Worm (Caenorhabditis elegans) whole organism, late embryonic: ENCODE results near the gene T10D4.14.
"Not testable (repeated sequence)": the region's sequence is repeated elsewhere in the genome, so short reads cannot be mapped to it uniquely, and the experiment has no call there.

Experiments
- C08G9.2 ChIP-seq: sonication (generic microtip); optimal IDR thresholded peaks from 2 replicates; lab custom pipeline; 2016; ENCODE audit warnings: mild to moderate bottlenecking, missing genetic modification characterization, moderate library complexity, missing compliant biosample characterization
- C38D4.7 ChIP-seq: fragments of 200-800 bp; sonication (Bioruptor generic); optimal IDR thresholded peaks from 2 replicates; lab custom pipeline; 2018; ENCODE audit warnings: mild to moderate bottlenecking, missing genetic modification characterization, moderate library complexity, missing compliant biosample characterization
- K02D7.2 ChIP-seq: sonication (generic microtip); optimal IDR thresholded peaks from 2 replicates; lab custom pipeline; 2017; ENCODE audit warnings: mild to moderate bottlenecking, missing genetic modification characterization, missing compliant biosample characterization
- K09A11.1 ChIP-seq: sonication (generic microtip); optimal IDR thresholded peaks from 2 replicates; lab custom pipeline; 2017; ENCODE audit warnings: antibody characterized with exemption, mild to moderate bottlenecking, missing genetic modification characterization, missing compliant biosample characterization; ENCODE audit not compliant: insufficient read depth
- T23F11.4 ChIP-seq: fragments of 200-800 bp; sonication (Bioruptor generic); optimal IDR thresholded peaks from 2 replicates; lab custom pipeline; 2018; ENCODE audit warnings: mild to moderate bottlenecking, missing genetic modification characterization, missing compliant biosample characterization
- ahr-1 ChIP-seq: sonication (generic microtip); optimal IDR thresholded peaks from 2 replicates; lab custom pipeline; 2016; ENCODE audit warnings: missing genetic modification characterization, missing compliant biosample characterization
- ama-1 ChIP-seq: fragments of 150-350 bp; optimal IDR thresholded peaks from 2 replicates; lab custom pipeline; 2014
- ceh-19 ChIP-seq: fragments of 200-800 bp; sonication (Bioruptor generic); optimal IDR thresholded peaks from 2 replicates; lab custom pipeline; 2018; ENCODE audit warnings: mild to moderate bottlenecking, missing genetic modification characterization, missing compliant biosample characterization
- ceh-2 ChIP-seq: sonication (generic microtip); optimal IDR thresholded peaks from 2 replicates; lab custom pipeline; 2016; ENCODE audit warnings: missing genotype, missing genetic modification characterization, missing compliant biosample characterization
- ceh-22 ChIP-seq: sonication (generic microtip); optimal IDR thresholded peaks from 2 replicates; lab custom pipeline; 2017; ENCODE audit warnings: missing biosample characterization, missing genetic modification characterization
- ceh-31 ChIP-seq: sonication (generic microtip); optimal IDR thresholded peaks from 2 replicates; lab custom pipeline; 2016; ENCODE audit warnings: missing genetic modification characterization, missing compliant biosample characterization
- ceh-34 ChIP-seq: sonication (generic microtip); optimal IDR thresholded peaks from 2 replicates; lab custom pipeline; 2016; ENCODE audit warnings: mild to moderate bottlenecking, missing genetic modification characterization, missing compliant biosample characterization
- ceh-45 ChIP-seq: fragments of 200-800 bp; sonication (Bioruptor generic); IDR thresholded peaks from 2 replicates; pipeline ENCODE4 v1.3.6; 2022; ENCODE audit warnings: missing genetic modification reagents, missing genetic modification characterization, missing compliant biosample characterization
- che-1 ChIP-seq: sonication (generic microtip); optimal IDR thresholded peaks from 2 replicates; lab custom pipeline; 2016; ENCODE audit warnings: mild to moderate bottlenecking, missing genetic modification characterization, missing compliant biosample characterization
- dve-1 ChIP-seq: sonication (generic microtip); optimal IDR thresholded peaks from 2 replicates; lab custom pipeline; 2017; ENCODE audit warnings: antibody characterized with exemption, mild to moderate bottlenecking, missing genetic modification characterization, missing compliant biosample characterization
- elt-2 ChIP-seq: sonication (generic microtip); optimal IDR thresholded peaks from 2 replicates; lab custom pipeline; 2016; ENCODE audit warnings: missing genetic modification reagents, missing genetic modification characterization, missing compliant biosample characterization
- ets-4 ChIP-seq: sonication (generic microtip); optimal IDR thresholded peaks from 2 replicates; lab custom pipeline; 2016; ENCODE audit warnings: missing genetic modification characterization, missing compliant biosample characterization
- eyg-1 ChIP-seq: sonication (generic microtip); optimal IDR thresholded peaks from 2 replicates; lab custom pipeline; 2016; ENCODE audit warnings: missing genotype, missing genetic modification characterization, missing compliant biosample characterization
- fkh-10 ChIP-seq: fragments of 150-350 bp; optimal IDR thresholded peaks from 2 replicates; lab custom pipeline; 2014; ENCODE audit warnings: missing biosample characterization, missing genetic modification reagents, missing genetic modification characterization
- gmeb-2 ChIP-seq: sonication (generic microtip); optimal IDR thresholded peaks from 2 replicates; lab custom pipeline; 2016; ENCODE audit warnings: missing genetic modification characterization, inconsistent platforms, missing compliant biosample characterization
- hlh-15 ChIP-seq: sonication (generic microtip); optimal IDR thresholded peaks from 2 replicates; lab custom pipeline; 2016; ENCODE audit warnings: missing genetic modification characterization, missing compliant biosample characterization
- hlh-6 ChIP-seq: sonication (generic microtip); optimal IDR thresholded peaks from 2 replicates; lab custom pipeline; 2016; ENCODE audit warnings: missing genotype, missing genetic modification characterization, missing compliant biosample characterization
- hlh-8 ChIP-seq: sonication (generic microtip); optimal IDR thresholded peaks from 2 replicates; lab custom pipeline; 2016; ENCODE audit warnings: missing genotype, missing genetic modification characterization, missing compliant biosample characterization
- madf-2 ChIP-seq: sonication (generic microtip); optimal IDR thresholded peaks from 2 replicates; lab custom pipeline; 2017; ENCODE audit warnings: missing genetic modification characterization, missing compliant biosample characterization
- mec-3 ChIP-seq: sonication (generic microtip); optimal IDR thresholded peaks from 2 replicates; lab custom pipeline; 2016; ENCODE audit warnings: borderline replicate concordance, missing genetic modification characterization, missing compliant biosample characterization
- nfya-1 ChIP-seq: sonication (generic microtip); optimal IDR thresholded peaks from 2 replicates; lab custom pipeline; 2017; ENCODE audit warnings: missing genetic modification characterization, mild to moderate bottlenecking, missing compliant biosample characterization, antibody characterized with exemption, moderate library complexity
- nhr-11 ChIP-seq: fragments of 150-350 bp; optimal IDR thresholded peaks from 2 replicates; lab custom pipeline; 2014; ENCODE audit warnings: missing biosample characterization, missing genetic modification characterization
- nhr-232 ChIP-seq: sonication (generic microtip); optimal IDR thresholded peaks from 2 replicates; lab custom pipeline; 2016; ENCODE audit warnings: missing genetic modification characterization, missing compliant biosample characterization
- pag-3 ChIP-seq: sonication (generic microtip); optimal IDR thresholded peaks from 2 replicates; lab custom pipeline; 2016; ENCODE audit warnings: missing compliant biosample characterization, missing genetic modification characterization, borderline replicate concordance
- pha-2 ChIP-seq: sonication (generic microtip); optimal IDR thresholded peaks from 2 replicates; lab custom pipeline; 2017; ENCODE audit warnings: mild to moderate bottlenecking, missing genetic modification characterization, missing compliant biosample characterization
- pqm-1 ChIP-seq: sonication (generic microtip); optimal IDR thresholded peaks from 2 replicates; lab custom pipeline; 2016; ENCODE audit warnings: missing genetic modification characterization, missing compliant biosample characterization
- rnt-1 ChIP-seq: sonication (generic microtip); optimal IDR thresholded peaks from 2 replicates; lab custom pipeline; 2016; ENCODE audit warnings: missing genetic modification characterization, missing compliant biosample characterization
- sdc-2 ChIP-seq: sonication (generic microtip); optimal IDR thresholded peaks from 2 replicates; lab custom pipeline; 2016; ENCODE audit warnings: missing genotype, missing genetic modification characterization, missing compliant biosample characterization
- sox-2 ChIP-seq: fragments of 200-800 bp; sonication (Bioruptor generic); IDR thresholded peaks from 2 replicates; pipeline ENCODE4 v1.3.6; 2022; ENCODE audit warnings: missing genetic modification reagents, missing genetic modification characterization, missing compliant biosample characterization
- tbx-2 ChIP-seq: sonication (generic microtip); optimal IDR thresholded peaks from 2 replicates; lab custom pipeline; 2016; ENCODE audit warnings: missing genetic modification characterization, missing compliant biosample characterization
- unc-55 ChIP-seq: sonication (generic microtip); optimal IDR thresholded peaks from 2 replicates; lab custom pipeline; 2017; ENCODE audit warnings: missing biosample characterization, missing genetic modification reagents, missing genetic modification characterization
- unc-86 ChIP-seq: sonication (generic microtip); optimal IDR thresholded peaks from 2 replicates; lab custom pipeline; 2016; ENCODE audit warnings: missing genetic modification characterization, missing compliant biosample characterization
- zip-5 ChIP-seq: sonication (generic microtip); optimal IDR thresholded peaks from 2 replicates; lab custom pipeline; 2016; ENCODE audit warnings: missing genetic modification characterization, missing compliant biosample characterization
- ztf-16 ChIP-seq: sonication (generic microtip); optimal IDR thresholded peaks from 2 replicates; lab custom pipeline; 2017; ENCODE audit warnings: missing genetic modification characterization, missing compliant biosample characterization

Gene T10D4.14

ce11 chrII:3145842-3146241 lies 5.7 kb downstream of the T10D4.14 start, which contains the start of gene T10D4.15:
Gene T10D4.15, plus strand, starts transcription at chrII:3146142.
- TF ChIP-seq ama-1 (lab: Kevin White, UChicago) (no peak), sox-2 (GFP tag; lab: Robert Waterston, UW) (no peak)

ce11 chrII:3144552-3144951 lies 7.0 kb downstream of the T10D4.14 start, which contains the start of gene sri-43:
Gene sri-43, minus strand, starts transcription at chrII:3144652.
- TF ChIP-seq K09A11.1; nfya-1 (tag; lab: Kevin White, UChicago); ets-4: not testable (repeated sequence)

ce11 chrII:3142855-3143254 lies 8.7 kb downstream of the T10D4.14 start, which contains the start of gene sri-42:
Gene sri-42, minus strand, starts transcription at chrII:3142955.
- not testable (repeated sequence) for TF ChIP-seq ets-4; madf-2 (tag; lab: Kevin White, UChicago); K09A11.1

- TF ChIP-seq pag-3 (tag; lab: Kevin White, UChicago) (no peak), rnt-1 (tag; lab: Kevin White, UChicago) (no peak), tbx-2 (tag; lab: Kevin White, UChicago) (no peak), C38D4.7 (GFP tag; lab: Kevin White, UChicago) (no peak), mec-3 (tag; lab: Kevin White, UChicago) (no peak), madf-2 (tag; lab: Kevin White, UChicago) (no peak), pqm-1 (tag; lab: Kevin White, UChicago) (no peak), che-1 (tag; lab: Kevin White, UChicago) (no peak), hlh-6 (tag; lab: Kevin White, UChicago) (no peak), unc-55 (GFP tag; lab: Kevin White, UChicago) (no peak), hlh-15 (tag; lab: Kevin White, UChicago) (no peak), ceh-19 (GFP tag; lab: Kevin White, UChicago) (no peak), eyg-1 (no peak), ceh-22 (no peak), K02D7.2 (tag; lab: Kevin White, UChicago) (no peak), ztf-16 (tag; lab: Kevin White, UChicago) (no peak), ceh-34 (tag; lab: Kevin White, UChicago) (no peak), ahr-1 (tag; lab: Kevin White, UChicago) (no peak), ceh-31 (tag; lab: Kevin White, UChicago) (no peak), C08G9.2 (tag; lab: Kevin White, UChicago) (no peak)
These were observed 13.7 kb downstream of the T10D4.14 start, which contains the start of gene sri-54 for ce11 chrII:3137804-3138203. Gene sri-54, minus strand, starts transcription at chrII:3137904.

DNA sequence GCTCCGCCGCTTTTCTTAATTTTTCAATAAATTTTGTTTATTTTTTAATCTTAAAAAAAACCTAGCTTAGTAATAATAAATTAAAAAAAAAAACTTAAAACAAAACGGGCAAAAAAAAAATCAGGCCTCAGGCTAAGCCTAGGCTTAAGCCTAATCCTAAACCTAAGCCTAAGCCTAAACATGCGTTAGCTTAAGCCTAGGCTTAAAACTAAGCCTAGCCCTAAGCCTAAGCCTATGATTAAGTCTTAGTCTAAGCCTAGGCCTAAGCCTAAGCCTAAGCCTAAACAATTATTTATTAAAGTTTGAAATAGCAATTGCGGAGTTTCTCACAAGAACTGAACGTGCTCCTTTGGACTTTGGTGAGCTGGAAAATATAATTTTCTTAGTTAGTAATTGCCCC lies 16.2 kb downstream of the T10D4.14 start:
- TF ChIP-seq pqm-1 (tag; lab: Kevin White, UChicago) (no peak), hlh-8 (no peak), nhr-232 (tag; lab: Kevin White, UChicago) (no peak), pha-2 (tag; lab: Kevin White, UChicago) (no peak), sdc-2 (tag; lab: Kevin White, UChicago) (no peak), dve-1 (tag; lab: Kevin White, UChicago) (peak; percentile 63)
- TF ChIP-seq, all 69 proteins: peak for 1

- TF ChIP-seq rnt-1 (tag; lab: Kevin White, UChicago), result no peak
- TF ChIP-seq ceh-22, result no peak
- TF ChIP-seq ceh-31 (tag; lab: Kevin White, UChicago), result no peak
- no peak for TF ChIP-seq nhr-232 (tag; lab: Kevin White, UChicago)
- no peak for TF ChIP-seq nhr-11 (tag; lab: Kevin White, UChicago)
- no peak for TF ChIP-seq pag-3 (tag; lab: Kevin White, UChicago)
- TF ChIP-seq ceh-45, result no peak
- no peak for TF ChIP-seq unc-55 (GFP tag; lab: Kevin White, UChicago)
- TF ChIP-seq zip-5 (tag; lab: Kevin White, UChicago), result no peak
- TF ChIP-seq sdc-2 (tag; lab: Kevin White, UChicago), result no peak
- no peak for TF ChIP-seq T23F11.4 (GFP tag; lab: Kevin White, UChicago)
- TF ChIP-seq unc-86 (tag; lab: Kevin White, UChicago), result no peak
- no peak for TF ChIP-seq fkh-10 (GFP tag; lab: Kevin White, UChicago)
- TF ChIP-seq mec-3 (tag; lab: Kevin White, UChicago), result no peak
- TF ChIP-seq madf-2 (tag; lab: Kevin White, UChicago), result no peak
- TF ChIP-seq ceh-2, result no peak
- no peak for TF ChIP-seq elt-2 (tag; lab: Kevin White, UChicago)
- no peak for TF ChIP-seq gmeb-2 (tag; lab: Kevin White, UChicago)
- no peak for TF ChIP-seq ceh-34 (tag; lab: Kevin White, UChicago)
These were observed 22.5 kb downstream of the T10D4.14 start, which contains the start of gene chil-24 for ce11 chrII:3129007-3129406. Gene chil-24, plus strand, starts transcription at chrII:3129162.
